Worm (Caenorhabditis elegans): ENCODE measurements around the gene F15E6.5.

Gene F15E6.5

ce11 chrIV:4289267-4289666 lies at the start of gene F15E6.5:
Gene F15E6.5, plus strand, starts transcription at chrIV:4289567.
- TF ChIP-seq ztf-23 (GFP tag; IDR thresholded peaks at IDR 0.05) (no peak), ref-1 (GFP tag; conservative IDR thresholded peaks at IDR 0.05) (no peak), ztf-29 (GFP tag; IDR thresholded peaks at IDR 0.05) (no peak), T22C8.4 (GFP tag; IDR thresholded peaks at IDR 0.05) (no peak)

- TF ChIP-seq ztf-23 (GFP tag; IDR thresholded peaks at IDR 0.05) (no peak), flt-1 (GFP tag; IDR thresholded peaks at IDR 0.05) (peak; percentile 5; the same call in 1 of the 2 replicates), ztf-29 (GFP tag; IDR thresholded peaks at IDR 0.05) (no peak), ref-1 (GFP tag; conservative IDR thresholded peaks at IDR 0.05) (no peak), T22C8.4 (GFP tag; IDR thresholded peaks at IDR 0.05) (no peak), med-1 (GFP tag; optimal IDR thresholded peaks at IDR 0.05; ENCODE audit: insufficient read depth) (no peak), cog-1 (tag; optimal IDR thresholded peaks at IDR 0.05) (no peak)
Observed at ce11 chrIV:4243830-4244406, 45.4 kb upstream of the F15E6.5 start.

- TF ChIP-seq ref-1 (GFP tag; conservative IDR thresholded peaks at IDR 0.05) (no peak), med-1 (GFP tag; optimal IDR thresholded peaks at IDR 0.05; ENCODE audit: insufficient read depth) (no peak), ztf-23 (GFP tag; IDR thresholded peaks at IDR 0.05) (no peak)
Observed at ce11 chrIV:4244510-4244909, 44.9 kb upstream of the F15E6.5 start, which contains the start of gene col-34. Gene col-34, minus strand, starts transcription at chrIV:4244610.

ce11 chrIV:4246493-4246892 lies 42.9 kb upstream of the F15E6.5 start, which contains the start of gene ttr-20:
Gene ttr-20, plus strand, starts transcription at chrIV:4246793.
- TF ChIP-seq med-1 (GFP tag; optimal IDR thresholded peaks at IDR 0.05; ENCODE audit: insufficient read depth) = no peak
- no peak for TF ChIP-seq cog-1 (tag; optimal IDR thresholded peaks at IDR 0.05)
- TF ChIP-seq ref-1 (GFP tag; conservative IDR thresholded peaks at IDR 0.05) = no peak
- TF ChIP-seq flt-1 (GFP tag; IDR thresholded peaks at IDR 0.05) = no peak
- no peak for TF ChIP-seq T22C8.4 (GFP tag; IDR thresholded peaks at IDR 0.05)
- TF ChIP-seq tab-1 (GFP tag; IDR thresholded peaks at IDR 0.05) = no peak
- TF ChIP-seq klf-2 (GFP tag; conservative IDR thresholded peaks at IDR 0.05) = no peak
- no peak for TF ChIP-seq ztf-23 (GFP tag; IDR thresholded peaks at IDR 0.05)
- no peak for TF ChIP-seq ztf-29 (GFP tag; IDR thresholded peaks at IDR 0.05)

- TF ChIP-seq klf-2 (GFP tag; conservative IDR thresholded peaks at IDR 0.05) = no peak
- no peak for TF ChIP-seq ztf-29 (GFP tag; IDR thresholded peaks at IDR 0.05)
- TF ChIP-seq cog-1 (tag; optimal IDR thresholded peaks at IDR 0.05) = no peak
- TF ChIP-seq flt-1 (GFP tag; IDR thresholded peaks at IDR 0.05) = no peak
- no peak for TF ChIP-seq T22C8.4 (GFP tag; IDR thresholded peaks at IDR 0.05)
- no peak for TF ChIP-seq ref-1 (GFP tag; conservative IDR thresholded peaks at IDR 0.05)
- TF ChIP-seq ztf-23 (GFP tag; IDR thresholded peaks at IDR 0.05) = no peak
- no peak for TF ChIP-seq med-1 (GFP tag; optimal IDR thresholded peaks at IDR 0.05; ENCODE audit: insufficient read depth)
- no peak for TF ChIP-seq tab-1 (GFP tag; IDR thresholded peaks at IDR 0.05)
Observed at ce11 chrIV:4247334-4247733, 42.0 kb upstream of the F15E6.5 start.

- TF ChIP-seq med-1 (GFP tag; optimal IDR thresholded peaks at IDR 0.05; ENCODE audit: insufficient read depth) = no peak
- no peak for TF ChIP-seq klf-2 (GFP tag; conservative IDR thresholded peaks at IDR 0.05)
- no peak for TF ChIP-seq cog-1 (tag; optimal IDR thresholded peaks at IDR 0.05)
- no peak for TF ChIP-seq ztf-23 (GFP tag; IDR thresholded peaks at IDR 0.05)
- TF ChIP-seq tab-1 (GFP tag; IDR thresholded peaks at IDR 0.05) = no peak
- TF ChIP-seq ztf-29 (GFP tag; IDR thresholded peaks at IDR 0.05) = no peak
- no peak for TF ChIP-seq ref-1 (GFP tag; conservative IDR thresholded peaks at IDR 0.05)
- no peak for TF ChIP-seq T22C8.4 (GFP tag; IDR thresholded peaks at IDR 0.05)
- no peak for TF ChIP-seq flt-1 (GFP tag; IDR thresholded peaks at IDR 0.05)
Observed at ce11 chrIV:4247770-4248169, 41.6 kb upstream of the F15E6.5 start, which contains the start of gene ama-1. Gene ama-1, plus strand, starts transcription at chrIV:4248070.

ce11 chrIV:4254989-4255582 lies 34.3 kb upstream of the F15E6.5 start:
- TF ChIP-seq klf-2 (GFP tag; conservative IDR thresholded peaks at IDR 0.05) (0 out of 2 replicates have a peak, but pooled peaks have one; percentile 37), tab-1 (GFP tag; IDR thresholded peaks at IDR 0.05) (no peak), med-1 (GFP tag; optimal IDR thresholded peaks at IDR 0.05; ENCODE audit: insufficient read depth) (no peak), T22C8.4 (GFP tag; IDR thresholded peaks at IDR 0.05) (no peak)

ce11 chrIV:4259433-4259832 lies 29.9 kb upstream of the F15E6.5 start:
- TF ChIP-seq ztf-29 (GFP tag; IDR thresholded peaks at IDR 0.05) (no peak), ref-1 (GFP tag; conservative IDR thresholded peaks at IDR 0.05) (no peak), med-1 (GFP tag; optimal IDR thresholded peaks at IDR 0.05; ENCODE audit: insufficient read depth) (no peak), ztf-23 (GFP tag; IDR thresholded peaks at IDR 0.05) (no peak), flt-1 (GFP tag; IDR thresholded peaks at IDR 0.05) (no peak), klf-2 (GFP tag; conservative IDR thresholded peaks at IDR 0.05) (no peak), tab-1 (GFP tag; IDR thresholded peaks at IDR 0.05) (no peak), cog-1 (tag; optimal IDR thresholded peaks at IDR 0.05) (no peak), T22C8.4 (GFP tag; IDR thresholded peaks at IDR 0.05) (no peak)

ce11 chrIV:4262993-4263392 lies 26.4 kb upstream of the F15E6.5 start, which contains the start of gene col-33:
Gene col-33, plus strand, starts transcription at chrIV:4263293.
- TF ChIP-seq klf-2 (GFP tag; conservative IDR thresholded peaks at IDR 0.05) (no peak), med-1 (GFP tag; optimal IDR thresholded peaks at IDR 0.05; ENCODE audit: insufficient read depth) (no peak), T22C8.4 (GFP tag; IDR thresholded peaks at IDR 0.05) (no peak), ref-1 (GFP tag; conservative IDR thresholded peaks at IDR 0.05) (no peak), cog-1 (tag; optimal IDR thresholded peaks at IDR 0.05) (no peak), ztf-23 (GFP tag; IDR thresholded peaks at IDR 0.05) (no peak), ztf-29 (GFP tag; IDR thresholded peaks at IDR 0.05) (no peak), tab-1 (GFP tag; IDR thresholded peaks at IDR 0.05) (no peak), flt-1 (GFP tag; IDR thresholded peaks at IDR 0.05) (no peak)

ce11 chrIV:4264649-4265048 lies 24.7 kb upstream of the F15E6.5 start:
- TF ChIP-seq ref-1 (GFP tag; conservative IDR thresholded peaks at IDR 0.05) (no peak), T22C8.4 (GFP tag; IDR thresholded peaks at IDR 0.05) (no peak), med-1 (GFP tag; optimal IDR thresholded peaks at IDR 0.05; ENCODE audit: insufficient read depth) (no peak), ztf-23 (GFP tag; IDR thresholded peaks at IDR 0.05) (no peak), klf-2 (GFP tag; conservative IDR thresholded peaks at IDR 0.05) (no peak), cog-1 (tag; optimal IDR thresholded peaks at IDR 0.05) (no peak), tab-1 (GFP tag; IDR thresholded peaks at IDR 0.05) (no peak), ztf-29 (GFP tag; IDR thresholded peaks at IDR 0.05) (no peak), flt-1 (GFP tag; IDR thresholded peaks at IDR 0.05) (no peak)

All from whole organism, midembryonic.